Fruit fly (Drosophila melanogaster): Measurements from ENCODE around the gene CG10738.
A peak's percentile ranks its signal among the peaks of the same experiment; 100 is the strongest.

CG10738 gene

dm6 chr3L:13435170-13435727 is 15.3 kb upstream of the CG10738 start, which contains the start of gene CG10713:
Gene CG10713 (minus strand): TSS chr3L:13435229.
- TF ChIP-seq CG6276 (GFP tag; optimal IDR thresholded peaks at IDR 0.05): peak; percentile 76
- peak; percentile 61 for TF ChIP-seq CG32006 (GFP tag; optimal IDR thresholded peaks at IDR 0.05)
- TF ChIP-seq CG34406 (GFP tag; optimal IDR thresholded peaks at IDR 0.05): no peak
- no peak for TF ChIP-seq pdm3 (GFP tag; optimal IDR thresholded peaks at IDR 0.05)
- TF ChIP-seq spab (GFP tag; optimal IDR thresholded peaks at IDR 0.05): peak; percentile 41
- no peak for TF ChIP-seq CG11762 (GFP tag; optimal IDR thresholded peaks at IDR 0.05; ENCODE audit: insufficient read depth)
- TF ChIP-seq Eip78C (GFP tag): peak; percentile 35
- TF ChIP-seq CG16779 (tag; optimal IDR thresholded peaks at IDR 0.05): peak; percentile 65
- TF ChIP-seq dsx (GFP tag; optimal IDR thresholded peaks at IDR 0.05; ENCODE audit: poor library complexity, severe bottlenecking): no peak
- peak; percentile 87 for TF ChIP-seq eg (GFP tag; IDR thresholded peaks at IDR 0.05)
- peak; percentile 62 for TF ChIP-seq CG6808 (GFP tag; optimal IDR thresholded peaks at IDR 0.05)
- peak; percentile 44 for TF ChIP-seq CG7368 (GFP tag; optimal IDR thresholded peaks at IDR 0.05)
- TF ChIP-seq CG9139 (GFP tag; optimal IDR thresholded peaks at IDR 0.05): peak; percentile 60
- TF ChIP-seq Sox14 (GFP tag; optimal IDR thresholded peaks at IDR 0.05): peak; percentile 13
- no peak for TF ChIP-seq vri (GFP tag; optimal IDR thresholded peaks at IDR 0.05)
- peak; percentile 47 for TF ChIP-seq Lpt (GFP tag; optimal IDR thresholded peaks at IDR 0.05)
- TF ChIP-seq ss (GFP tag; optimal IDR thresholded peaks at IDR 0.05): peak; percentile 45 to 68
- TF ChIP-seq fd85E (GFP tag; optimal IDR thresholded peaks at IDR 0.05): no peak
- TF ChIP-seq salr (GFP tag; optimal IDR thresholded peaks at IDR 0.05): no peak
- TF ChIP-seq Met (GFP tag; optimal IDR thresholded peaks at IDR 0.05): no peak
- TF ChIP-seq Eip75B (GFP tag; optimal IDR thresholded peaks at IDR 0.05): no peak
- TF ChIP-seq CG31627 (GFP tag; optimal IDR thresholded peaks at IDR 0.05): no peak
- TF ChIP-seq CG8319 (GFP tag; optimal IDR thresholded peaks at IDR 0.05): no peak
- TF ChIP-seq CG3919 (GFP tag; optimal IDR thresholded peaks at IDR 0.05): peak; percentile 40
- TF ChIP-seq CG6163 (GFP tag; IDR thresholded peaks at IDR 0.05): peak; percentile 79
- TF ChIP-seq CG15336 (GFP tag; IDR thresholded peaks at IDR 0.05): peak; percentile 69
- TF ChIP-seq topi (GFP tag; optimal IDR thresholded peaks at IDR 0.05): peak; percentile 0
- TF ChIP-seq CG4318 (GFP tag; optimal IDR thresholded peaks at IDR 0.05): no peak
- peak; percentile 21; the same call in 1 of the 2 replicates for TF ChIP-seq Gug (GFP tag; IDR thresholded peaks at IDR 0.05)
- TF ChIP-seq lz (GFP tag; optimal IDR thresholded peaks at IDR 0.05): no peak
- TF ChIP-seq dac (GFP tag; optimal IDR thresholded peaks at IDR 0.05): peak; percentile 28
- no peak for TF ChIP-seq CG8632 (GFP tag; optimal IDR thresholded peaks at IDR 0.05)
- no peak for TF ChIP-seq acj6 (GFP tag; optimal IDR thresholded peaks at IDR 0.05)
- TF ChIP-seq CG1621 (tag; optimal IDR thresholded peaks at IDR 0.05): peak; percentile 44
- no peak for TF ChIP-seq CG10631 (GFP tag; optimal IDR thresholded peaks at IDR 0.05)
- TF ChIP-seq cyc (GFP tag; optimal IDR thresholded peaks at IDR 0.05): no peak
- TF ChIP-seq CG11294 (GFP tag; IDR thresholded peaks at IDR 0.05): no peak; the same call in 1 of the 2 replicates
- no peak for TF ChIP-seq Eip93F (GFP tag; optimal IDR thresholded peaks at IDR 0.05)
- TF ChIP-seq Smox (GFP tag; optimal IDR thresholded peaks at IDR 0.05): no peak
- no peak for TF ChIP-seq OdsH (GFP tag; optimal IDR thresholded peaks at IDR 0.05)
- TF ChIP-seq CG10669 (GFP tag; optimal IDR thresholded peaks at IDR 0.05): peak; percentile 60
- TF ChIP-seq CG11902 (GFP tag; optimal IDR thresholded peaks at IDR 0.05): no peak
- peak; percentile 67; the same call in 2 of the 3 replicates for TF ChIP-seq CG8119 (GFP tag; IDR thresholded peaks at IDR 0.05)
- peak; percentile 53 for TF ChIP-seq Ets96B (tag; optimal IDR thresholded peaks at IDR 0.05)
- peak; percentile 28 for TF ChIP-seq CG3032 (tag; optimal IDR thresholded peaks at IDR 0.05)
- TF ChIP-seq CG6792 (GFP tag; optimal IDR thresholded peaks at IDR 0.05): no peak
- TF ChIP-seq fd59A (GFP tag; optimal IDR thresholded peaks at IDR 0.05): no peak
- peak; percentile 29 for TF ChIP-seq net (GFP tag; optimal IDR thresholded peaks at IDR 0.05)
- TF ChIP-seq CG6854 (GFP tag; optimal IDR thresholded peaks at IDR 0.05): peak; percentile 12
- peak; percentile 2 for TF ChIP-seq Sox102F (GFP tag; optimal IDR thresholded peaks at IDR 0.05)
- no peak for TF ChIP-seq Sox15 (GFP tag; optimal IDR thresholded peaks at IDR 0.05)
- no peak for TF ChIP-seq svp (GFP tag)
